Worm (Caenorhabditis elegans): ENCODE data around the gene tomm-40.

tomm-40 gene

ce11 chrII:9009976-9010702 lies 36.8 kb upstream of the tomm-40 start:
- TF ChIP-seq hmg-4 (GFP tag; optimal IDR thresholded peaks at IDR 0.05): no peak
- TF ChIP-seq aly-1 (tag; optimal IDR thresholded peaks at IDR 0.05): no peak
- TF ChIP-seq ceh-13 (GFP tag; optimal IDR thresholded peaks at IDR 0.05): no peak
- no peak for TF ChIP-seq B0310.2 (tag; optimal IDR thresholded peaks at IDR 0.05)
- no peak for TF ChIP-seq sea-1 (GFP tag; conservative IDR thresholded peaks at IDR 0.05)
- no peak for TF ChIP-seq pes-1 (GFP tag; IDR thresholded peaks at IDR 0.05)
- no peak for TF ChIP-seq scrt-1 (GFP tag; IDR thresholded peaks at IDR 0.05)
- no peak for TF ChIP-seq tbx-11 (GFP tag; IDR thresholded peaks at IDR 0.05)
- TF ChIP-seq flt-1 (GFP tag; IDR thresholded peaks at IDR 0.05): no peak

ce11 chrII:9007741-9008140 lies 34.4 kb upstream of the tomm-40 start:
- TF ChIP-seq scrt-1 (GFP tag; IDR thresholded peaks at IDR 0.05) (no peak), tbx-37 (GFP tag; conservative IDR thresholded peaks at IDR 0.05) (no peak), hmg-4 (GFP tag; optimal IDR thresholded peaks at IDR 0.05) (no peak), sea-1 (GFP tag; conservative IDR thresholded peaks at IDR 0.05) (no peak), tra-4 (tag; optimal IDR thresholded peaks at IDR 0.05) (no peak), tbx-11 (GFP tag; IDR thresholded peaks at IDR 0.05) (no peak), ama-1 (optimal IDR thresholded peaks at IDR 0.05) (no peak), flt-1 (GFP tag; IDR thresholded peaks at IDR 0.05) (no peak), aly-1 (tag; optimal IDR thresholded peaks at IDR 0.05) (no peak), F13C5.2 (tag; optimal IDR thresholded peaks at IDR 0.05) (no peak), hmbx-1 (tag; optimal IDR thresholded peaks at IDR 0.05) (no peak), B0310.2 (tag; optimal IDR thresholded peaks at IDR 0.05) (no peak), ceh-36 (tag; optimal IDR thresholded peaks at IDR 0.05) (no peak), hnd-1 (tag; optimal IDR thresholded peaks at IDR 0.05) (no peak), ets-7 (tag; optimal IDR thresholded peaks at IDR 0.05) (no peak)

- TF ChIP-seq ets-7 (tag; optimal IDR thresholded peaks at IDR 0.05) (no peak), tra-4 (tag; optimal IDR thresholded peaks at IDR 0.05) (no peak), B0310.2 (tag; optimal IDR thresholded peaks at IDR 0.05) (no peak), hmbx-1 (tag; optimal IDR thresholded peaks at IDR 0.05) (no peak), tbx-11 (GFP tag; IDR thresholded peaks at IDR 0.05) (no peak), scrt-1 (GFP tag; IDR thresholded peaks at IDR 0.05) (no peak), ama-1 (optimal IDR thresholded peaks at IDR 0.05) (no peak), tbx-37 (GFP tag; conservative IDR thresholded peaks at IDR 0.05) (no peak), flt-1 (GFP tag; IDR thresholded peaks at IDR 0.05) (no peak), sea-1 (GFP tag; conservative IDR thresholded peaks at IDR 0.05) (no peak), ceh-13 (GFP tag; optimal IDR thresholded peaks at IDR 0.05) (no peak), aly-1 (tag; optimal IDR thresholded peaks at IDR 0.05) (no peak), pes-1 (GFP tag; IDR thresholded peaks at IDR 0.05) (no peak), hnd-1 (tag; optimal IDR thresholded peaks at IDR 0.05) (no peak), F13C5.2 (tag; optimal IDR thresholded peaks at IDR 0.05) (no peak), hmg-4 (GFP tag; optimal IDR thresholded peaks at IDR 0.05) (no peak), ceh-36 (tag; optimal IDR thresholded peaks at IDR 0.05) (no peak)
These were observed 31.7 kb upstream of the tomm-40 start, which contains the start of gene F44G4.7 for ce11 chrII:9005067-9005466. F44G4.7 (minus strand) TSS chrII:9005167.

- TF ChIP-seq B0310.2 (tag; optimal IDR thresholded peaks at IDR 0.05): no peak
These were observed 28.4 kb upstream of the tomm-40 start, which contains the start of gene F44G4.6 for ce11 chrII:9001743-9002222. F44G4.6 (minus strand) TSS chrII:9001793.

ce11 chrII:9000331-9000730 lies 27.0 kb upstream of the tomm-40 start, which contains the start of gene F44G4.5:
F44G4.5 (minus strand) TSS chrII:9000431.
- TF ChIP-seq hnd-1 (tag; optimal IDR thresholded peaks at IDR 0.05): no peak
- no peak for TF ChIP-seq ceh-36 (tag; optimal IDR thresholded peaks at IDR 0.05)
- TF ChIP-seq sea-1 (GFP tag; conservative IDR thresholded peaks at IDR 0.05): no peak
- no peak for TF ChIP-seq scrt-1 (GFP tag; IDR thresholded peaks at IDR 0.05)
- TF ChIP-seq ets-7 (tag; optimal IDR thresholded peaks at IDR 0.05): no peak
- TF ChIP-seq tra-4 (tag; optimal IDR thresholded peaks at IDR 0.05): no peak
- TF ChIP-seq ama-1 (optimal IDR thresholded peaks at IDR 0.05): no peak
- TF ChIP-seq tbx-37 (GFP tag; conservative IDR thresholded peaks at IDR 0.05): no peak
- no peak for TF ChIP-seq ceh-13 (GFP tag; optimal IDR thresholded peaks at IDR 0.05)
- no peak for TF ChIP-seq hmbx-1 (tag; optimal IDR thresholded peaks at IDR 0.05)
- TF ChIP-seq F13C5.2 (tag; optimal IDR thresholded peaks at IDR 0.05): no peak
- no peak for TF ChIP-seq tbx-11 (GFP tag; IDR thresholded peaks at IDR 0.05)
- no peak for TF ChIP-seq B0310.2 (tag; optimal IDR thresholded peaks at IDR 0.05)
- TF ChIP-seq pes-1 (GFP tag; IDR thresholded peaks at IDR 0.05): no peak
- no peak for TF ChIP-seq hmg-4 (GFP tag; optimal IDR thresholded peaks at IDR 0.05)
- TF ChIP-seq flt-1 (GFP tag; IDR thresholded peaks at IDR 0.05): no peak

ce11 chrII:8997479-8997878 lies 24.1 kb upstream of the tomm-40 start, which contains the start of the genes F44G4.3 and tdp-1:
F44G4.3 (minus strand) TSS chrII:8997662.
tdp-1 (plus strand) TSS chrII:8997825.
- TF ChIP-seq hnd-1 (tag; optimal IDR thresholded peaks at IDR 0.05) (no peak), ama-1 (optimal IDR thresholded peaks at IDR 0.05) (no peak), hmg-4 (GFP tag; optimal IDR thresholded peaks at IDR 0.05) (no peak), F13C5.2 (tag; optimal IDR thresholded peaks at IDR 0.05) (no peak), ceh-13 (GFP tag; optimal IDR thresholded peaks at IDR 0.05) (no peak), hmbx-1 (tag; optimal IDR thresholded peaks at IDR 0.05) (no peak), B0310.2 (tag; optimal IDR thresholded peaks at IDR 0.05) (no peak), pes-1 (GFP tag; IDR thresholded peaks at IDR 0.05) (no peak)

- TF ChIP-seq ama-1 (optimal IDR thresholded peaks at IDR 0.05) (no peak), pes-1 (GFP tag; IDR thresholded peaks at IDR 0.05) (no peak), ceh-36 (tag; optimal IDR thresholded peaks at IDR 0.05) (no peak), hmbx-1 (tag; optimal IDR thresholded peaks at IDR 0.05) (no peak), ets-7 (tag; optimal IDR thresholded peaks at IDR 0.05) (no peak), tra-4 (tag; optimal IDR thresholded peaks at IDR 0.05) (no peak), ceh-13 (GFP tag; optimal IDR thresholded peaks at IDR 0.05) (no peak), scrt-1 (GFP tag; IDR thresholded peaks at IDR 0.05) (no peak), sea-1 (GFP tag; conservative IDR thresholded peaks at IDR 0.05) (no peak), F13C5.2 (tag; optimal IDR thresholded peaks at IDR 0.05) (no peak), tbx-37 (GFP tag; conservative IDR thresholded peaks at IDR 0.05) (no peak), flt-1 (GFP tag; IDR thresholded peaks at IDR 0.05) (no peak)
These were observed 22.7 kb upstream of the tomm-40 start, which contains the start of gene ndub-2 for ce11 chrII:8996064-8996463. ndub-2 (plus strand) TSS chrII:8996364.

Data from whole organism, early embryonic.